Fruit fly (Drosophila melanogaster) whole organism, adult: Measurements from ENCODE around the gene Akap200.

ENCODE experiments used
- CG33017 ChIP-seq: fragments of 200-800 bp; sonication (Bioruptor generic); optimal IDR thresholded peaks from 2 replicates; lab custom pipeline; 2018; ENCODE audit warnings: missing biosample characterization, mild to moderate bottlenecking, missing genetic modification characterization, moderate library complexity
- CG7101 ChIP-seq: fragments of 200-800 bp; sonication (Bioruptor generic); optimal IDR thresholded peaks from 2 replicates; lab custom pipeline; 2018; ENCODE audit warnings: missing biosample characterization, mild to moderate bottlenecking, missing genetic modification characterization, moderate library complexity
- Crg-1 ChIP-seq: fragments of 200-800 bp; sonication (Bioruptor generic); optimal IDR thresholded peaks from 2 replicates; lab custom pipeline; 2016; ENCODE audit warnings: missing biosample characterization, missing genetic modification characterization
- Hr96 ChIP-seq: fragments of 200-800 bp; sonication (Bioruptor generic); optimal IDR thresholded peaks from 2 replicates; lab custom pipeline; 2016; ENCODE audit warnings: missing biosample characterization, missing genetic modification characterization

DNA sequence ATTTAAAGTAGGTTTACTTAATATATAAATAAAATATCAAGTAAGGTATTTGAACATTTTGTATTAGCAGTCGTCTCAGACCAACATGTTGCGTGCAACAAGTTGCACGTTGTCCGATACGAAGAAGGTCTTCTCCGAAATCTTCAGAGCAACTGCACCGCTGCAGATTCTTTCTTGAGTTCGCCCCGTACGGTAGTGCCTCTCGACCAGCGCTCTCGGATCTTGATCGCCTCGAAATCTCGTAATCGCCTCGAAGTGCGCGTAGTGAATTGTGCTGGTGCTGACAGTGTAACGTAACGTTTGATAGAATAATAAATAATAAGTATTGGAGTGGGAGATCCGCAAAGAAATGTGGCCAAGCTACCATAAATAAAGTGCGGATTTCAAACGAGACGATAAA, 51.2 kb downstream of the Akap200 start, which contains the start of gene dachs:
- TF ChIP-seq Crg-1 (no peak), Hr96 (no peak), CG7101 (tag; lab: Kevin White, UChicago) (no peak), CG33017 (tag; lab: Kevin White, UChicago) (no peak)
